Fruit fly (Drosophila melanogaster): ENCODE measurements around the gene Decay.

The Decay gene

DNA sequence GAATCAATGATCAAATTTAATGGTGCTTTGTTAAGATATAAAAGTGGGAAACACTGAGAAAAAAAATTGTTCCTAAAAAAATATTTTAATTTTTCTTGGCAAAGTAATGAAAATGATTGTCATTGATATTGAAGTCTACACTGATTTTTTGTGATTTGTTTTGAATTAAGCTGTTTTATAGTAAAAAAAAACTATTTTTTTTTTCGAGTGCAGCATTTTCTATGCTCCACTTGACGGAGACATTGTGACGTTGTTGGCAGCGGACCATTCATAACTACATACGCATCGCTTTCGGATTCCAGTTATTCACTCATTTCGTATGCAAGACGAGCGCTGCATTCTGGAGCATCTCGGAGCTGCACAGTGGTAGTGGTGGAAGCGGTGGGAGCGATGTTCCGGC, 23.3 kb upstream of the Decay start (continued):
- peak; percentile 92 for TF ChIP-seq CG8119 (GFP tag; IDR thresholded peaks at IDR 0.05)
- peak; percentile 83 for TF ChIP-seq dsx (GFP tag; optimal IDR thresholded peaks at IDR 0.05; ENCODE audit: poor library complexity, severe bottlenecking)
- peak; percentile 9 for TF ChIP-seq CG8319 (GFP tag; optimal IDR thresholded peaks at IDR 0.05)
- peak; percentile 57 for TF ChIP-seq acj6 (GFP tag; optimal IDR thresholded peaks at IDR 0.05)
- peak; percentile 5 for TF ChIP-seq Sox14 (GFP tag; optimal IDR thresholded peaks at IDR 0.05)
- peak; percentile 81 for TF ChIP-seq svp (GFP tag)
- TF ChIP-seq Hr39 (GFP tag; optimal IDR thresholded peaks at IDR 0.05): peak; percentile 56
- TF ChIP-seq fkh (GFP tag; optimal IDR thresholded peaks at IDR 0.05): no peak
- TF ChIP-seq Ets21C (GFP tag; optimal IDR thresholded peaks at IDR 0.05): peak; percentile 48
- TF ChIP-seq CG6854 (GFP tag; optimal IDR thresholded peaks at IDR 0.05): no peak
- TF ChIP-seq net (GFP tag; optimal IDR thresholded peaks at IDR 0.05): peak; percentile 57
- peak; percentile 59 for TF ChIP-seq CG8632 (GFP tag; optimal IDR thresholded peaks at IDR 0.05)
- TF ChIP-seq CG10631 (GFP tag; optimal IDR thresholded peaks at IDR 0.05): peak; percentile 75
- peak; percentile 64 for TF ChIP-seq lz (GFP tag; optimal IDR thresholded peaks at IDR 0.05)
- peak; percentile 74 for TF ChIP-seq cyc (GFP tag; optimal IDR thresholded peaks at IDR 0.05)
- TF ChIP-seq Eip75B (GFP tag; optimal IDR thresholded peaks at IDR 0.05): peak; percentile 81
- TF ChIP-seq CG4318 (GFP tag; optimal IDR thresholded peaks at IDR 0.05): peak; percentile 48
- peak; percentile 87 for TF ChIP-seq eg (GFP tag; IDR thresholded peaks at IDR 0.05)
- TF ChIP-seq OdsH (GFP tag; optimal IDR thresholded peaks at IDR 0.05): peak; percentile 59
- TF ChIP-seq Sox102F (GFP tag; optimal IDR thresholded peaks at IDR 0.05): peak; percentile 31
- TF ChIP-seq fd59A (GFP tag; optimal IDR thresholded peaks at IDR 0.05): no peak
- TF ChIP-seq salr (GFP tag; optimal IDR thresholded peaks at IDR 0.05): peak in 1 of 2 experiments; percentile 66
- TF ChIP-seq CG9139 (GFP tag; optimal IDR thresholded peaks at IDR 0.05): no peak
- TF ChIP-seq CG11902 (GFP tag; optimal IDR thresholded peaks at IDR 0.05): peak; percentile 59
- TF ChIP-seq Sox15 (GFP tag; optimal IDR thresholded peaks at IDR 0.05): no peak
- TF ChIP-seq Hr4 (GFP tag; optimal IDR thresholded peaks at IDR 0.05): peak; percentile 72
- peak; percentile 49 for TF ChIP-seq Smox (GFP tag; optimal IDR thresholded peaks at IDR 0.05)

DNA sequence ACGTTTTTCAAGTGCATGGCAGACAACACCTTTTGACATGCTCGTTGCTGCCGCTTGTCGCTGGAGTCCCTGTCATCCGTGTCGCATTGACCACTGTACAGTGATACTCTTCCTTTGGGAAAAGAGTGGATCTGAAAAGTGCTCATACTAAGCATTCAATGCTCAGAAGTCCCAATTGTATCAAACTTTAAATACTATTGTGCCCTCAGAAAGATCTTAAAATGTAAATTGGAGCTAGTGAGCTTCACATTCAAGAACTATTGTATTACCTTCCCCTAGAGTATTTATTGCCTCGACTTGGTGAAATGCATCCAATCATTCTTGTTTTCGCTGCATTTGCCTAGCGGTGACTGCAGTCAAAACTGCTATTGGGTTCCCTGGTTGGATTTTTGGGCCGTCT, 22.5 kb upstream of the Decay start:
- TF ChIP-seq CG10669 (GFP tag; optimal IDR thresholded peaks at IDR 0.05): peak; percentile 28
- TF ChIP-seq Sox102F (GFP tag; optimal IDR thresholded peaks at IDR 0.05): no peak
- no peak for TF ChIP-seq Eip75B (GFP tag; optimal IDR thresholded peaks at IDR 0.05)
- TF ChIP-seq Eip78C (GFP tag): peak; percentile 75
- TF ChIP-seq CG8319 (GFP tag; optimal IDR thresholded peaks at IDR 0.05): no peak
- TF ChIP-seq Hr38 (GFP tag; optimal IDR thresholded peaks at IDR 0.05): no peak
- peak; percentile 31 for TF ChIP-seq CG11902 (GFP tag; optimal IDR thresholded peaks at IDR 0.05)
- TF ChIP-seq CG16779 (tag; optimal IDR thresholded peaks at IDR 0.05): no peak
- TF ChIP-seq Gug (GFP tag; IDR thresholded peaks at IDR 0.05): no peak
- no peak for TF ChIP-seq net (GFP tag; optimal IDR thresholded peaks at IDR 0.05)
- peak; percentile 17 for TF ChIP-seq fd59A (GFP tag; optimal IDR thresholded peaks at IDR 0.05)
- peak; percentile 16 for TF ChIP-seq CG34406 (GFP tag; optimal IDR thresholded peaks at IDR 0.05)
- peak in 1 of 2 experiments; percentile 3 for TF ChIP-seq ss (GFP tag; optimal IDR thresholded peaks at IDR 0.05)
- peak; percentile 57; the same call in 2 of the 3 replicates for TF ChIP-seq CG8119 (GFP tag; IDR thresholded peaks at IDR 0.05)
- TF ChIP-seq esn (GFP tag; optimal IDR thresholded peaks at IDR 0.05): no peak
- no peak for TF ChIP-seq CG11294 (GFP tag; IDR thresholded peaks at IDR 0.05)
- peak; percentile 16 for TF ChIP-seq cyc (GFP tag; optimal IDR thresholded peaks at IDR 0.05)
- peak; percentile 67; the same call in 2 of the 3 replicates for TF ChIP-seq CG6163 (GFP tag; IDR thresholded peaks at IDR 0.05)
- no peak for TF ChIP-seq CG7368 (GFP tag; optimal IDR thresholded peaks at IDR 0.05)
- TF ChIP-seq dac (GFP tag; optimal IDR thresholded peaks at IDR 0.05): no peak
- TF ChIP-seq OdsH (GFP tag; optimal IDR thresholded peaks at IDR 0.05): peak; percentile 30
- peak; percentile 15 for TF ChIP-seq CG4318 (GFP tag; optimal IDR thresholded peaks at IDR 0.05)
- TF ChIP-seq CG6854 (GFP tag; optimal IDR thresholded peaks at IDR 0.05): no peak
- peak; percentile 0 for TF ChIP-seq spab (GFP tag; optimal IDR thresholded peaks at IDR 0.05)
- TF ChIP-seq CG32006 (GFP tag; optimal IDR thresholded peaks at IDR 0.05): peak; percentile 68
- TF ChIP-seq Sox15 (GFP tag; optimal IDR thresholded peaks at IDR 0.05): no peak
- peak; percentile 37 for TF ChIP-seq achi (GFP tag; optimal IDR thresholded peaks at IDR 0.05)
- no peak for TF ChIP-seq fkh (GFP tag; optimal IDR thresholded peaks at IDR 0.05)
- no peak for TF ChIP-seq CG6808 (GFP tag; optimal IDR thresholded peaks at IDR 0.05)
- no peak for TF ChIP-seq Smox (GFP tag; optimal IDR thresholded peaks at IDR 0.05)
- peak; percentile 51; the same call in 1 of the 2 replicates for TF ChIP-seq CG15336 (GFP tag; IDR thresholded peaks at IDR 0.05)
- TF ChIP-seq CG11762 (GFP tag; optimal IDR thresholded peaks at IDR 0.05; ENCODE audit: insufficient read depth): no peak
- TF ChIP-seq svp (GFP tag): peak; percentile 77
- peak; percentile 31 for TF ChIP-seq Sox14 (GFP tag; optimal IDR thresholded peaks at IDR 0.05)
- no peak for TF ChIP-seq Met (GFP tag; optimal IDR thresholded peaks at IDR 0.05)
- peak; percentile 23 for TF ChIP-seq acj6 (GFP tag; optimal IDR thresholded peaks at IDR 0.05)
- peak; percentile 42 for TF ChIP-seq pdm3 (GFP tag; optimal IDR thresholded peaks at IDR 0.05)
- no peak for TF ChIP-seq CG8632 (GFP tag; optimal IDR thresholded peaks at IDR 0.05)
- peak; percentile 35 for TF ChIP-seq CG6276 (GFP tag; optimal IDR thresholded peaks at IDR 0.05)

Measured in whole organism, prepupa.